Fruit fly (Drosophila melanogaster): ENCODE results near the gene Ubi-p5E.

DNA sequence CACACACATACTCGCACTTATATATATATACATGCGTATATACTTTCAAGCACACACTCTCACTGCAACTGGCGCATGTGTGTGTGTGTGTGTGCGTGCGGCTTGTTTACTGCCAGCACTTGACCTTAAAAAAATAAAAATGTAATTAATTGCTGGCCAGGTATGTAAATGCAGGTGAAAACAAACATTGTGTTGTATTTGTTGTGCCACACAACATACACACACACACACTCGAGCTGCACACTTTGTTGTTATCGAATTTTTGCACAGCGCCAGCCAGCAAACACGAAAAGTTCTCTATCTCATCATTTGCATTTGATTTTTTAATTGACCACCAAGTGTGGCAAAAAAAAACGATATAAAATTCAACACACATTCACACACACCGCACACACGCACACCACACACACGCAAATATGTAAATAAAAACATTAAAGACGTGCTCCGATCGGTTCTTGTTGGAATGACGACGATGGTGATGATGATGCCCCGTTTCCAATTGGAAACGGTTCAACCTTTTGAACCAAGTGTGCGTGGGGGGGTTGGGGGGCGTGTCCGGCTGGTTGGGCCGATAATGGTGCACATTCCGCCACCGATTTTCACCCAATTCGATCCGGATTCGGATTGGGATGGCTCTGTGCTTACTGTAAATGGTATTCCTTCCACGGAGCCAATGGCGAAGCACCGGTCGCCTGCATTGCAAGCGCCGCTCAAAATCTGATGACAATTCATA is 24.7 kb downstream of the Ubi-p5E start:
- no peak for TF ChIP-seq EcR (GFP tag; optimal IDR thresholded peaks at IDR 0.05)
- TF ChIP-seq Dll (optimal IDR thresholded peaks at IDR 0.05) = no peak
